Worm (Caenorhabditis elegans) whole organism, L4/young adult: ENCODE results near the gene slc-17.9.

Experiments used
- W03F9.2 ChIP-seq: fragments of 150-350 bp; optimal IDR thresholded peaks from 2 replicates; lab custom pipeline; 2014; ENCODE audit warnings: missing biosample characterization, missing genetic modification characterization
- dao-5 ChIP-seq: sonication (generic microtip); optimal IDR thresholded peaks from 2 replicates; lab custom pipeline; 2016; ENCODE audit warnings: missing genotype, missing genetic modification characterization, moderate library complexity, missing compliant biosample characterization
- him-1 ChIP-seq: sonication (generic microtip); optimal IDR thresholded peaks from 2 replicates; lab custom pipeline; 2016; ENCODE audit warnings: missing genotype, missing genetic modification reagents, missing genetic modification characterization, missing compliant biosample characterization

DNA sequence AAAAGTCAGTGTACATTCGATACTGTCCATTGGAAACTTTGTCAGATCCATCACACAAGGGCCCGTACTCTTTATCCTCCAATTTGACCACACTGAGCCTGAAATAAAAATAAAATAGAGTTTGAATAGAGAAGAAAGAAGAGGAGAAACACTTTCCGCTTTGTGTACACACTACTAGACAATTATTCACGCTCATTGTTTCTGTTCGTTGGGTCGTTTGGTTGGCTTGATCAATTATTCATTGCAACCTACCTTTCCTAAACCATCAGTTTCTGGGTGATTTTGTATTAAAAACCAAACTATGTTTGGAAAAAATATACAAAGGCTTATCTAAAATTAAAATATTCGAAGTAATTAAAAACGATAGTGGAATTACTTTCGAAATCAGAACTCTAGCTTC is 40.0 kb upstream of the slc-17.9 start:
- TF ChIP-seq him-1 (tag; lab: Kevin White, UChicago), result no peak
- no peak for TF ChIP-seq W03F9.2 (tag; lab: Kevin White, UChicago)
- TF ChIP-seq dao-5 (tag; lab: Kevin White, UChicago), result no peak
